Fruit fly (Drosophila melanogaster) whole organism, adult: ENCODE data around the gene Prp5.
A peak's percentile ranks its signal among the peaks of the same experiment; 100 is the strongest.

Source experiments
- CG11617 ChIP-seq: fragments of 200-800 bp; sonication (Bioruptor generic); optimal IDR thresholded peaks from 2 replicates; lab custom pipeline; 2017; ENCODE audit warnings: mild to moderate bottlenecking, missing biosample characterization, missing genetic modification reagents, missing genetic modification characterization
- CG12768 ChIP-seq: fragments of 200-800 bp; sonication (Bioruptor generic); optimal IDR thresholded peaks from 2 replicates; lab custom pipeline; 2017; ENCODE audit warnings: missing biosample characterization, missing genetic modification characterization, mild to moderate bottlenecking, moderate library complexity, missing genetic modification reagents
- CG14711 ChIP-seq: fragments of 200-800 bp; sonication (Bioruptor generic); optimal IDR thresholded peaks from 2 replicates; lab custom pipeline; 2018; ENCODE audit warnings: missing biosample characterization, mild to moderate bottlenecking, missing genetic modification characterization, moderate library complexity
- CG1620 ChIP-seq: fragments of 200-800 bp; sonication (Bioruptor generic); optimal IDR thresholded peaks from 2 replicates; lab custom pipeline; 2016; ENCODE audit warnings: missing biosample characterization, missing genetic modification characterization
- CG33017 ChIP-seq: fragments of 200-800 bp; sonication (Bioruptor generic); optimal IDR thresholded peaks from 2 replicates; lab custom pipeline; 2018; ENCODE audit warnings: missing biosample characterization, mild to moderate bottlenecking, missing genetic modification characterization, moderate library complexity
- CG5204 ChIP-seq: fragments of 200-800 bp; sonication (Bioruptor generic); optimal IDR thresholded peaks from 2 replicates; lab custom pipeline; 2016; ENCODE audit warnings: missing biosample characterization, missing genetic modification characterization
- CG7045 ChIP-seq: fragments of 200-800 bp; sonication (Bioruptor generic); optimal IDR thresholded peaks from 2 replicates; lab custom pipeline; 2017; ENCODE audit warnings: missing biosample characterization, mild to moderate bottlenecking, missing genetic modification characterization
- CG7101 ChIP-seq: fragments of 200-800 bp; sonication (Bioruptor generic); optimal IDR thresholded peaks from 2 replicates; lab custom pipeline; 2018; ENCODE audit warnings: missing biosample characterization, mild to moderate bottlenecking, missing genetic modification characterization, moderate library complexity
- Clk ChIP-seq: fragments of 200-800 bp; sonication (Bioruptor generic); optimal IDR thresholded peaks from 2 replicates; lab custom pipeline; 2017; ENCODE audit warnings: missing biosample characterization, missing genetic modification characterization
- Crg-1 ChIP-seq: fragments of 200-800 bp; sonication (Bioruptor generic); optimal IDR thresholded peaks from 2 replicates; lab custom pipeline; 2016; ENCODE audit warnings: missing biosample characterization, missing genetic modification characterization
- Hr96 ChIP-seq: fragments of 200-800 bp; sonication (Bioruptor generic); optimal IDR thresholded peaks from 2 replicates; lab custom pipeline; 2016; ENCODE audit warnings: missing biosample characterization, missing genetic modification characterization
- Mnt ChIP-seq: fragments of 200-800 bp; sonication (Bioruptor generic); optimal IDR thresholded peaks from 2 replicates; lab custom pipeline; 2016; ENCODE audit warnings: missing biosample characterization, mild to moderate bottlenecking, missing genetic modification characterization
- bab1 ChIP-seq: fragments of 200-800 bp; sonication (Bioruptor generic); optimal IDR thresholded peaks from 3 replicates; lab custom pipeline; 2019; ENCODE audit warnings: missing biosample characterization, mild to moderate bottlenecking, missing genetic modification characterization, moderate library complexity
- cic ChIP-seq: fragments of 200-800 bp; sonication (Bioruptor generic); optimal IDR thresholded peaks from 2 replicates; lab custom pipeline; 2017; ENCODE audit warnings: missing biosample characterization, mild to moderate bottlenecking, missing genetic modification characterization, moderate library complexity
- cnc ChIP-seq, 2 experiments: fragments of >200 bp; optimal IDR thresholded peaks; 2 replicates each; lab custom pipeline; 2017
- kay ChIP-seq: fragments of 200-800 bp; sonication (Bioruptor generic); peaks from one replicate; lab custom pipeline; 2016; ENCODE audit warnings: missing biosample characterization, missing genetic modification characterization, borderline replicate concordance
- ovo ChIP-seq: fragments of 200-800 bp; sonication (Bioruptor generic); optimal IDR thresholded peaks from 2 replicates; lab custom pipeline; 2016; ENCODE audit warnings: missing biosample characterization, missing genetic modification characterization
- pad ChIP-seq: fragments of 200-800 bp; sonication (Bioruptor generic); optimal IDR thresholded peaks from 3 replicates; lab custom pipeline; 2017; ENCODE audit warnings: missing biosample characterization, missing genetic modification characterization, mild to moderate bottlenecking, moderate library complexity, missing genetic modification reagents
- tj ChIP-seq: fragments of 200-800 bp; sonication (Bioruptor generic); optimal IDR thresholded peaks from 3 replicates; lab custom pipeline; 2017; ENCODE audit warnings: missing biosample characterization, mild to moderate bottlenecking, missing genetic modification characterization, moderate library complexity
- toe ChIP-seq: fragments of 200-800 bp; sonication (Bioruptor generic); optimal IDR thresholded peaks from 2 replicates; lab custom pipeline; 2016; ENCODE audit warnings: missing biosample characterization, missing genetic modification characterization

Gene Prp5

DNA sequence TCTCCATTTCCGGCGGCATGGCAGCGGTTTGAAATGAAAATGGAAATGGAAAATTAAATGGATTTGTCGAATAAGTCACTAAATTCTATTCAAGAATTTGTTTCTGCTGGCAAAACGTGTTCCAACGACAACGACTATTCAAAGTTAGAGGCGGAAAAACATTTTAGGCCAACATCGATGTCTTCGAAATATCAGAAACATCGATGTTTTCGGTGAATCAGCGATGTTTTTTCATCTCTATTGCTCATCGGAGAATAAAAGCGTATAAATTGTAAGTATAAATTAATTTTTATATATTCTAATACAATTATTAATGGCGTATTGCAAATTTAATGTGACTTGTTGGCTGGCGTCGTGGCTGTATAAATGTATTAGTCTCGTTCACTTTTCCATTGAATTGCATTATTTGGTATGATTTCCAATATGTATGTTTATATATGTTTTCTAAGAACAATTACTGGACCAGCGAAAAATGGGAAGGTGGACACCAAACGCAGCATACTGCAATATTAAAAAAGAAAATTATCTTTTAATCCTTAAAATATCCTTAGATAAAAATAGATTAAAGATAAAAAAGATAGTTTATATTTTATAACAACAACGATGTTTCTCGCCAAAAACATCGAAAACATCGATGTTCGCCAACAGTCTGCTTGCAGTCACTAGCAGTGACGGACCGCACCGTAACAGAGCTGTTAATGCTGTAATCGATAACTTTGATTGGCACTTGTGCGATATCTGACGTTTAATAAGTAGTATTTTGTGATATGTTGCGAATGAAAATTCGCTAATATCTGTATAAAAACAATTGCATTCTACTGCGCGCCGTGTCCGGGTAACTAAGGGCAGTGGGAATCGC is at the start of gene Prp5, which contains the start of gene CG12608:
TSS of gene Prp5 (plus strand) at position 697 of the 859 bp plus-strand sequence.
TSS of gene CG12608 (minus strand) at position 153 of the 859 bp plus-strand sequence.
- TF ChIP-seq CG33017 (tag; lab: Kevin White, UChicago) = no peak

DNA sequence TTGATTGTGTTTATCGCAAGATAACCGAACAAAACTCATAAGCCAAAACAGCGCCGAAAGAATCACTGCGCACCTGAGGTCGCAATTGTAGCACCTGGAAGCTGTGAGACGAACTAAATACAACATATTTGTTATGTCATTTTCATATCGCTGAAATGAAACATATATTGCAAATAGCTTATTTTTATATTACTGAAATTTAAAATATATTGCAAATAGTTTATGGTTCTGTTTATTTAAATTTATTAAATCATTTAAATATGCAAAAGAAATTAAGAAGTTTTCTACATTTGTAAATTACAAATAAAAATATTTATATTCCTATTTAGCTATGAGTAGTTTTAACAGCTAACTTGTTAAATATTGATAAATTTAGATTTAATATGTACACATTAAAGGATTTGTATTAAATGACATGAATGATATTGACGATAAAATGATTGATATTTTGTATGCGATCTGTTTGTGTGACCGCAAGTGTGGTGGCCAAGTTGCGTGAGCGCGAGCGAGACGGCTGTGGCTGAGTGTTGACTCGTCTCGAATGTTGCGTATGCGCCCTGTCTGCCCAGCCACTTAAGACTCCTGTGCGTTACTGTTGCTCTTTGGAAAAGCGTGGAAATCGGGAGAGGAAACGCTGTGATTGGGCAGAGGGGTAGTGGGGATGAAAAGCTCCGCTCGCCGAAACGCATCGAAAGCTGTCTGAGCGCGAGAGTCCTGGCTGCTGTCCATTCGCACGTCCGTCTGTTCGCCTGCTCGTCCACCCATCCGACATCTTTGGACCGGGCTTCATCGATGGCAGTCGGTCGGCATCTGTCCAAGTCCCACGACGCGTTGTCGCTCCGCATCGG is 47.8 kb upstream of the Prp5 start, which contains the start of gene gce:
TSS of gene gce (plus strand) at position 798 of the 848 bp plus-strand sequence.
- TF ChIP-seq Hr96 (GFP tag; lab: Kevin White, UChicago) (no peak), cnc (optimal IDR thresholded peaks at IDR 0.05; lab: Kevin White, UChicago) (no peak), Mnt (no peak), CG5204 (GFP tag; lab: Kevin White, UChicago) (no peak), Crg-1 (GFP tag; lab: Kevin White, UChicago) (no peak), toe (no peak), CG7045 (GFP tag; lab: Kevin White, UChicago) (peak; percentile 35), CG33017 (tag; lab: Kevin White, UChicago) (peak; percentile 43), CG1620 (GFP tag; lab: Kevin White, UChicago) (no peak), Clk (GFP tag; lab: Kevin White, UChicago) (no peak), CG11617 (GFP tag; lab: Kevin White, UChicago) (peak; percentile 13), CG14711 (tag; lab: Kevin White, UChicago) (peak; percentile 41), pad (GFP tag; lab: Kevin White, UChicago) (no peak), bab1 (no peak), CG12768 (GFP tag; lab: Kevin White, UChicago) (peak; percentile 1), CG7101 (tag; lab: Kevin White, UChicago) (peak; percentile 46), kay (GFP tag; lab: Kevin White, UChicago) (no peak), tj (GFP tag; lab: Kevin White, UChicago) (no peak), ovo (GFP tag; lab: Kevin White, UChicago) (no peak), cic (GFP tag; lab: Kevin White, UChicago) (no peak)

DNA sequence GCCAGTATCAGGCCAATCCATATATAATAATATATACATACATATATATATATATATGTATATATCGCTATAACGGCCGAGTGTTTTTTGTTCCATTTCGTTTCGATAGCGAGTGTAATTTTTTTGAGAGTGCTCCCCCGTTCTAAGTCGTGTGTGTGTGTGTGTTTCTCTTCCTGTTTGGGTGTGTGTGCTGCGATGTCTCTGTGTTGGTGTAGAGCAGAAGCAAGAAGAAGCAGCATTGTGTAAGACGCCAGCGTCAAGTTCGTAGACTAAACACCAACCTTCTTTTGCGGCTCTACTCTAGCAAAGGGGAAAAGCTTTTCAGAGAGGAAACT is 47.0 kb upstream of the Prp5 start:
- TF ChIP-seq kay (GFP tag; lab: Kevin White, UChicago) (peak; percentile 21), CG1620 (GFP tag; lab: Kevin White, UChicago) (no peak), Mnt (no peak), pad (GFP tag; lab: Kevin White, UChicago) (peak; percentile 98), CG12768 (GFP tag; lab: Kevin White, UChicago) (no peak)

DNA sequence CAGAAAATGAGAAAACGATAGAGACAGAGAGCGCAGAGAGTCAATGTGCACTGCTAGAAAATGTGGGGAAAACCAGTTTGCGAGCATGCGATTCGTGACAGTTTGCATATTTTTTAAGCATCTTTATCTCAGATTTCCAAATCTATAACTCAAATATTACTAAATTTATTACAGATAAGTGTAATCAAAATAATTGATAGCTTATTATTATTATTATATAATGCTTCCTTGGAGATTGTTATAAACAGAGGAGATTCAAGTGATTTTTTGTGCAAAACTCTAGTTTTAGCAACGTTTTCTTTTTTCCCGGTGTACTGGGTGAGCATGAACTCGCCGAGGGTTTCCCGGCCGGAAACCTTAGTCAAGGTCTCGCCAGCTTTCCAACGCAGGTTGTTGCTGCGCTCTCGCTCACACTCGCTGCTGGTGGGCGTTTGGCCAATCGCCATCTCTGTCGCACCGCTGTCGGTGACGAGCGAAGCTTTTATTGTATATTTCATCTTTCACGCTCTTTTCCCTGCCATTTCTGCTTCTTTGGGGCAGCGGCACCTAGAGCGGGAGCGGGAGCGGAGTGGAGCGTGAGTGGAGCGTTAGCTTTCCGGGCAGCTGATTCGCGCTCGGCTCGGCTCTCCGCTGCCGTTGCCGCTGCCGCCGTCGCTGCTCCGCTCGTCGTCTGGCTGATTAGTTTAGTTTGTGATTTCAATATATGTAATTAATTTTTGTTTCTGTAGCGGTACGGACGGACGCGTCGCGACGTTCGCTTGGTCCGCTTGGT is 46.5 kb upstream of the Prp5 start:
- TF ChIP-seq bab1 (peak; percentile 96), CG11617 (GFP tag; lab: Kevin White, UChicago) (peak; percentile 99), cnc (optimal IDR thresholded peaks at IDR 0.05; lab: Kevin White, UChicago) (no peak), kay (GFP tag; lab: Kevin White, UChicago) (peak; percentile 83), Mnt (peak; percentile 86), Hr96 (GFP tag; lab: Kevin White, UChicago) (peak; percentile 83), cic (GFP tag; lab: Kevin White, UChicago) (peak; percentile 71), CG33017 (tag; lab: Kevin White, UChicago) (peak; percentile 95), tj (GFP tag; lab: Kevin White, UChicago) (peak; percentile 93), CG7101 (tag; lab: Kevin White, UChicago) (peak; percentile 98), CG12768 (GFP tag; lab: Kevin White, UChicago) (peak; percentile 96), pad (GFP tag; lab: Kevin White, UChicago) (peak; percentile 97), CG5204 (GFP tag; lab: Kevin White, UChicago) (peak; percentile 87), ovo (GFP tag; lab: Kevin White, UChicago) (peak; percentile 93), CG1620 (GFP tag; lab: Kevin White, UChicago) (peak; percentile 89), CG14711 (tag; lab: Kevin White, UChicago) (peak; percentile 95), CG7045 (GFP tag; lab: Kevin White, UChicago) (peak; percentile 96), Crg-1 (GFP tag; lab: Kevin White, UChicago) (peak; percentile 95), toe (peak; percentile 74), Clk (GFP tag; lab: Kevin White, UChicago) (peak; percentile 92)
